Worm (Caenorhabditis elegans) whole organism, dauer: Measurements from ENCODE around the gene tbx-35.
A peak's percentile ranks its signal among the peaks of the same experiment; 100 is the strongest.
"Not testable (repeated sequence)": the region's sequence is repeated elsewhere in the genome, so short reads cannot be mapped to it uniquely, and the experiment has no call there.

ENCODE experiments used
- unc-62 ChIP-seq: sonication (generic microtip); optimal IDR thresholded peaks from 2 replicates; lab custom pipeline; 2017; ENCODE audit warnings: missing biosample characterization, missing genetic modification reagents, missing genetic modification characterization

Gene tbx-35

DNA sequence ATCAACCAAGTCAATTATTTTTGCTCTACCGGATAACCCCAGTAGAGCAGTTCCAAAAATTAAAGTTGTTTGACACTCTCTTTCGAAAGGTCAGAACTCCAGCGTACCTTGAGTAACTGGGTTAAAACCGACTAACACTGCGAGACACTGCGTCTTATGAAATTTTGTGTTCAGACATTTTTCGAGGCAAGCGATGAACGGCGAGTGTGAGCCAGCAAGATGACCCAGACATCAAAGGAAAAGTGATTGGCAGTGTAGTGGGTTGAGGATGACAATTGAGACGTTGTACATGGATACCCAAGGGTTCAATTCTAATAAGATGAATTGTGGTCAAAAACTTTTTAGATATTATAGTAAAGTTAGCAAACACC, 18.9 kb upstream of the tbx-35 start:
- no peak for TF ChIP-seq unc-62 (GFP tag; lab: Kevin White, UChicago)

DNA sequence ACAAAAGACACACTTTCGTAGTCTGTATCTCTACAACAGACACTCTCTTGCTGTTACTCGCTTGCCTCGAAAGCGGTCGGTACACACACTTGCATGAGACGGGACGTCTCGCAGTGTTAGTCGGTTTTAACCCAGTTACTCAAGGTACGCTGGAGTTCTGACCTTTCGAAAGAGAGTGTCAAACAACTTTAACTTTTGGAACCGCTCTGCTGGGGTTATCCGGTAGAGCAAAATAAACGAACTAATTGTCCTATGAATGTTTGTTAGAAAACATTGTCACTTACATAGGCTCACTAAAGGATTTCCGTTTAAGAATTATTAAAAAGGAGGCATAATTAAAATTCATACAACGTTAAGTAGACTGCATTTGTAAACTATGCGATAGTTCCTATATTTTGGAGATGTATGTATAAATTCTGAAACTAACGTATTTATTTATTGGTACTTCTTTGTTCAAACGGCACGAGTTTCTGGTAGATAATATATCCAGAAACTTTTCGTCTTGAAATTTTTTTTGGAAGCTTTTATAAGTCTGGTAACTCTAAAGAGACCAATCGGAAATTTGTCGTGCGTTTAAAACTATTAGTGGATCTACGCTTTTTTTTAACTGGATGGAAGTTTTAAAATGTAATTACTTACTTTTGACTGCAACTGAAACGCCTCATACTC, 18.4 kb upstream of the tbx-35 start:
- peak; percentile 12 for TF ChIP-seq unc-62 (GFP tag; lab: Kevin White, UChicago)

DNA sequence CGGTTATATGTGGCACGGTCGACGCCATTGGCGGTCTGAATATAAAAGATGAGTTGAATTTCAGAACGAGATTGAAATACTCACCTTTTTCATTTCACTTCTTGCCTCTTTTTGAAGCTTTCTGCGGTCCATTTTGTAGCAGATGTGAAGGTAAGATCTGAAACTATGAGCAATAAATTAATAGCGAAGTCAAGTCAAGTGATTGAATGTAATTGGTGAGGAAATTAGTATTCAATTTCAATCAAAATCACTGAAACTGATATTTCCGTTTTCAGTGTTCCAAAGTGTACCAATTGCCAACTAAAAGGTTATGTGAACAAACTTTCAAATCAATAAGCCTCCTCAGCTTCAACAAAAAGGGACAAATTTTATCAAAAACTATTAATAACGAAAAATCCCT, 16.5 kb upstream of the tbx-35 start, which contains the start of gene C17C3.24:
Gene C17C3.24, minus strand, starts transcription at position 101 of the 400 bp plus-strand sequence.
- TF ChIP-seq unc-62 (GFP tag; lab: Kevin White, UChicago) = no peak

DNA sequence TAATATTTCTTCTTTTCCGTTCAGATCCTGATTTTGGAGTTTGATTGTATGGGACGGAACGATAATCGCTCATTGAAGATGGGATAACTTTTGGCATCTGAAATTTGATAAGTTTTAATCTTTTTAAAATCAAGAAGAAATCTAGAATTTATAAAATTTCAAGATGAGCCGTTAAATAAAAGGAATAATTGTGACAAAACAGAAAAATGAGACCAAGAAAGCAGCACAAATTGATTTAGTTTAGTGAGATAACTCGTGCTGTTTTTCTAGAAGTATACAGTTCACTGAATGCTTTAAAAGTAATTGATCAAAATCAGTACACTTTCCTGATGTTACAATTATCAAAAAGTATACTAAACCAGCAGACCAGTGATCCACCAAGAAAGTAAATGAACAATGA, 14.9 kb upstream of the tbx-35 start, which contains the start of gene hlh-27:
Gene hlh-27, minus strand, starts transcription at position 101 of the 400 bp plus-strand sequence.
- TF ChIP-seq unc-62 (GFP tag; lab: Kevin White, UChicago) = not testable (repeated sequence)

DNA sequence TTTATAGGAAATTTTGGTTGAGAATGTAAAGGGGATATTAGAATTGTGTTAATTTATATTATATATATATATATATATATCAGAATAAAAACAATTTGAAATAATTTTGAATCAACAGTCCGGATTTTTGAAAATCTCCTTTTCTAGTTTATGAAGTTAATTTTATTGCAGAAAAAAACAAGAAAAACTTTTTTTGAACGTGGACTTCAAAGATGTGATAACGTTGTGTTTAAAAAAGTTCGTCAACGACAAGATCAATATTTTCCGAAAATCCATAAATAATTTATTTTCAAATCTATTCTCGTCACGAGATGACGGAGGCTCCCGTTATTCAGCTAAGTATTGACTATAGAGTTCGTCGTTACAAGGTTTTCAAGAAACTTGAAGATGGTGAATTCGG, 12.3 kb upstream of the tbx-35 start, which contains the start of gene C17C3.11:
Gene C17C3.11, plus strand, starts transcription at position 301 of the 400 bp plus-strand sequence.
- no peak for TF ChIP-seq unc-62 (GFP tag; lab: Kevin White, UChicago)

DNA sequence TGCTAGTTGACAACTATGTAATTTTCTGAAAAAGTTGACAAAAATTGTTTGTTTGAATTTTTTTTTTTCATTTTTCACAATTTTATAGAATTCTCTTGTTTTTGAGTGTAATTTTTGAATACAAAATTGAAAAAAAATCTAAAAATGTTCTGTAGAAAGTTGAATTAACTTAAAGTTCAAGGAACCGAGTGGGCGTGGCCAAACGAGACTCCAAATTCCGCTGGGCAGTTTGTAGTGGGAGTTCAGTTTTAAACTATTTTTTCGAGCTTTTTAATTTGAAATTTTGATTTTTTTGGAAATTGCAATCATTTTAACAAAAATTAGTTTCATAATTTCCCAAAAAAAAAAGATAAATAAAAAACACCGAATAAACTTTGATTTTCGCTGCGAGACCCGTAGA, 11.9 kb upstream of the tbx-35 start:
- TF ChIP-seq unc-62 (GFP tag; lab: Kevin White, UChicago) = no peak

DNA sequence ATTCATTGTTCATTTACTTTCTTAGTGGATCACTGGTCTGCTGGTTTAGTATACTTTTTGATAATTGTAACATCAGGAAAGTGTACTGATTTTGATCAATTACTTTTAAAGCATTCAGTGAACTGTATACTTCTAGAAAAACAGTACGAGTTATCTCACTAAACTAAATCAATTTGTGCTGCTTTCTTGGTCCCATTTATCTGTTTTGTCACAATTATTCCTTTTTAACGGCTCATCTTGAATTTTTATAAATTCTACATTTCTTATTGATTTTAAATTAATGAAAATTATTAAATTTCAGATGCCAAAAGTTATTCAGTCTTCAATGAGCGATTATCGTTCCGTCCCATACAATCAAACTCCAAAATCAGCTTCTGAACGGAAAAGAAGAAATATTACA, 9.7 kb upstream of the tbx-35 start, which contains the start of gene hlh-25:
Gene hlh-25, plus strand, starts transcription at position 301 of the 400 bp plus-strand sequence.
- not testable (repeated sequence) for TF ChIP-seq unc-62 (GFP tag; lab: Kevin White, UChicago)

DNA sequence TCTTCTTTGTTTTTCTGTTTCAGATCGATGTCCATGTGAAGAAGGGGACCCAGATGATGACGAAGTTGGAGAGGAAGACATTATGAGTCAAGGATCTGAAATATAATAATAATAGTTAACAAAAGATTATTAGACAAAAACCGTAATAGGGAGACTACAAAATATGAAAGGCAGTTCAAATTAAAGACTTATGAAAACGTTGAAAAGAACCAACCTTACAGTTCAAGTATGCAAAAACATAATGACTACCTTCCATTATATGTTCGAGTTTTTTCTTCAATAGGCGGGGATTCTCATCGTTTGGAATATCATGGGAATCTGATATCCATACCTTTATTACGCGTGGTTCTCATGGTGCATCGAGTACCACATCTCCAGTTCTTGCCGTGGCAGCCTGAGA, 8.4 kb upstream of the tbx-35 start, which contains the start of gene hlh-26:
Gene hlh-26, minus strand, starts transcription at position 101 of the 400 bp plus-strand sequence.
- TF ChIP-seq unc-62 (GFP tag; lab: Kevin White, UChicago) = no peak

DNA sequence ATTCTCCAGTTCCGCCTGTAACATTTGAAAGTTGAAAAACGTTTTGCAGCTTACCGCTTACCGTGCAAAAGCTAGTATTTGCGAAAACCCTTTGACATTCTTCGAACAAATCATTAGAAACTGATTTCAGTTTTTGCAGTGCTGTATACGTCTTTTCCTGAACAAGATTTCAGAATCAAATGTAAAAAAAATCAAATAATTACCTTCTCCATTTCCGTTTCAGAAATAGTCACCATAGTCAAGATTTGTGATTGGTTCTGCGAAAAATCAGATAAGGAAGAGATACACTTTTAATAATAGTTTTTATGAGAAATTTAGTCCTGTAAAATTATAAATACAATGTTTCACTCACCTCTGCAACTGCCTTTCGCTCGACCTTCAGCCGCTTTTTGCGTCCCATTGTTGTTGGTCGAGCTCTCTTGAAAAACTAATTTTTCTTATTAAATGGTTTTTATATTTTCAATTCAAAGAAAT, 6.7 kb upstream of the tbx-35 start, which contains the start of gene C17C3.9:
Gene C17C3.9, minus strand, starts transcription at position 424 of the 474 bp plus-strand sequence.
- no peak for TF ChIP-seq unc-62 (GFP tag; lab: Kevin White, UChicago)

DNA sequence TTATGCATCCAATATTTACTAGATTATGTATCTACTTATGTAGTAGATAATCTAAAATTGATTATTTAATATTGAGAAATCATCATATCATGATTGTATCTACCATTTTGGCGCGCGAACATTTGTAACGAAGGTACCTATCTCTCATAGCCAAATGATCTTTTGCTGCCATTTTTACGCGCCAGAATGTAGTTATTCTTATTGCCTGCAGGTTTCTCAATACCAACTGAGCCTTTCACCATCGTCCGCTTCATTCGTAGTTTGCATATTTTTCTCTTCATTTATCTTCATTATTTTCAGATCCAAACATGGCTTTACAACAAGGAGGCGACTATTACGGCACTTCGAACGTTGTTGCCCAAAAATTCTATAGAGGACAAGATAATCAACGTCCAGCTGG, 2.6 kb upstream of the tbx-35 start, which contains the start of gene ZK177.1:
Gene ZK177.1, plus strand, starts transcription at position 301 of the 400 bp plus-strand sequence.
- no peak for TF ChIP-seq unc-62 (GFP tag; lab: Kevin White, UChicago)

DNA sequence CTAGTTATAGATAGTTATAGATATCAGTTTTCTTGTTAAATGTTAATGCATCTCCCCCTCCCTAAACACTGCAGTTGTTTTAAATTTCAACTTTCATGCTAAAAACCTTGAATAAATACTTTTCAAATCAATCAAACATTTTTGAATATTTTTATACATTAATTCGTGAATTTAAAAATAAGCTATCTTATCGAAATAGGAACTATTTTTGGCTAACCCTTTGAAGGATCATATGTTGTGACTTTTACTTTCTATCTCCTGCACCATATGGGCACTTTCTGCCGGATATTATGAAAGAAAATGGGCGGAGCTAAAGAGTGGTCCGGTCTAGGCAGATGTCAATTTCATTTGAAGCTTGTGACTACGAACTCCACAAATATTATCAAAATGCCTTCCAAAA, 2.6 kb downstream of the tbx-35 start, which contains the start of gene ZK177.11:
Gene ZK177.11, plus strand, starts transcription at position 301 of the 400 bp plus-strand sequence.
- no peak for TF ChIP-seq unc-62 (GFP tag; lab: Kevin White, UChicago)

DNA sequence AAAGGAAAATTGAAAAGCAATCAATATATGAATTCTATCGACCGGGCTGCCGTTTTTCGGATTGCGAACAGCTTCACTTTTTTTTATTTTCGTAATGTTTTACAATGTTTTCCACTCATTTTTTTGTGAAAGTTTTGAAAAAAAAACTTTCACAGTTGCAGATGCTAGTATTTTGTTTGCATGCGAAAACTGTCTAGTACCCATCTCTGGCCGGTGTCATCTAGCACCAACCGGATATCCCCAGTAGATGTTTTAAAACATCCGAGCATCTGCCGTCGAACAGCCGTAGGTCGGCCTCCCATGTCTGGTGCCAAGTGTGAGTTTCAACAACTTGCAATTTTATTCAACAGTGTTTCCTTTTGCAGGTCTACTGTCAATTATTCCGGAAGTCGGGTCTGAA, 3.8 kb downstream of the tbx-35 start, which contains the start of gene ZK177.12:
Gene ZK177.12, plus strand, starts transcription at position 301 of the 400 bp plus-strand sequence.
- no peak for TF ChIP-seq unc-62 (GFP tag; lab: Kevin White, UChicago)

DNA sequence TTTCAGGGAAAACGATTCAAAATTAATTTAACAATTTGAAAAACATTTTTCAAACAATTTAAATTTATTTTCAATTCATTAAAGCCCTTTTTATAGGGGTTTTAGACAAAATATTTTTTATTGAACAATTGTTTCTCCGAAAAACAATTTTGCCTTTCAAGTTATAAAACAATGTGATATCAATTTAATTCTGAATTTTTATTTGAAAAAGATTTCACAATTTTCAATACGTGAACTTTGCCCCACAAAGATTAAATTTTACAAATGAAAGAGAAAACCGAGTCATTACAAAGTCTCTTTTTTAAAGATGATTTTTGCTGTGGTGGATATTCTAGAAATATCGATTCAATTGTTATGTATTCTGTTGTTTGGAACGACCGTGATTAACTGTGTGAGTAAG, 6.3 kb downstream of the tbx-35 start, which contains the start of gene ZK177.2:
Gene ZK177.2, plus strand, starts transcription at position 301 of the 400 bp plus-strand sequence.
- TF ChIP-seq unc-62 (GFP tag; lab: Kevin White, UChicago) = no peak

DNA sequence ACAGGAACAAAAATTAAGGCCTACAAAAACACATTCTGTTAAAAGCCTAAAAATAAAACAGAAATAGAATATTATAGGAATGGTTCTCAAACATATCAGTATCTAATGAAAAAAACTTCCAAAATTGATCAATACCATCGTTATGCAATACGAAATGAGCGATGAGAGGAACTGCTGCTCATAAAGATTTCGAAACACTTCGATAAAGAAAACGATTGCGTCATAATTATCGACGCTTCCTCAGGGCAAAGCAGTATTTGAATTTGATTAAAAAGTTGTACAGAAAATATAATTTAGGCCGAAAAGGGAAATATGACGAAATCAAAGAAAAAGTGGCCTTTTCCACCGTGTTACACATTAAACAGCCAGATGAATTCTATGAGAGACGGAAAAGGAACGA, 7.1 kb downstream of the tbx-35 start:
- TF ChIP-seq unc-62 (GFP tag; lab: Kevin White, UChicago) = no peak

DNA sequence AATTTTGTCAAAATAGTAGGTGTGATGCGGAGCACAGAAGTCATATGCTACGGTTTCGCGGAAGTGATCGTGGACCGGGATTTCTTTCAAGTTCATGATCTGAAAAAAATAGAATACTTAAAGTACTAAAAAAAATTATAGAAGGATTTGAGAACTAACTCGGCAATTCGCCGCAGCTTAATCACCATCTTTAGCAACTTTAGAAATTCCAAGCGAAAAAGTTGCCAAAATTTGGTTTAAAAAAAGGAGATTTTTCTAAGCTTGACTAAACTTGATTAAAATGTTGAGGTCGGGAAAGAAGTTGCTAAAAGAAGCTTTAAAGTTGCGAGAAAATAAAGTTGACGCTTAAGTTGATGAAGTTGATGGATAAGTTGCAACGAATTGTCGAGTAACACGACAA, 7.6 kb downstream of the tbx-35 start, which contains the start of gene ZK177.9:
Gene ZK177.9, minus strand, starts transcription at position 101 of the 400 bp plus-strand sequence.
- TF ChIP-seq unc-62 (GFP tag; lab: Kevin White, UChicago) = no peak

DNA sequence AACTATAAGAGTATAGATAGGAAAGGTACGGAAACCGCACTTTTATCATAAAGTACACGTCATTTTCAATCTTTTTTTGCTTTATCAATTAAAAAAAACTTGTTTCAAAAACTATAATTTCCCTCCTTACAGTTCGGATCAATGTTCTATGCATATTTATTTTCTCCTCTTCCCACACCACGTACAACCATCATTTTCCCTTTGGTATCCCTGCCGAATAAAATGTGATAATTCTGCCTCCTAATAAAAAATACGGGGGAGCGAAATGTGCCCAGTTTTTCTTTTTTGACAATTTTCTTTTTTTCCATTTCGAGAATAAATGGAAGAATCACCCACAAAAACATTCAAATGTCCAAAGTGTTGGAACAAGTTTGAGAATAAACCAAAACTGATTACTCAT, 9.7 kb downstream of the tbx-35 start, which contains the start of gene ZK177.3:
Gene ZK177.3, plus strand, starts transcription at position 301 of the 400 bp plus-strand sequence.
- TF ChIP-seq unc-62 (GFP tag; lab: Kevin White, UChicago) = no peak
